Fruit fly (Drosophila melanogaster): ENCODE measurements around the gene Cph.
A peak's percentile ranks its signal among the peaks of the same experiment; 100 is the strongest.

Cph gene

DNA sequence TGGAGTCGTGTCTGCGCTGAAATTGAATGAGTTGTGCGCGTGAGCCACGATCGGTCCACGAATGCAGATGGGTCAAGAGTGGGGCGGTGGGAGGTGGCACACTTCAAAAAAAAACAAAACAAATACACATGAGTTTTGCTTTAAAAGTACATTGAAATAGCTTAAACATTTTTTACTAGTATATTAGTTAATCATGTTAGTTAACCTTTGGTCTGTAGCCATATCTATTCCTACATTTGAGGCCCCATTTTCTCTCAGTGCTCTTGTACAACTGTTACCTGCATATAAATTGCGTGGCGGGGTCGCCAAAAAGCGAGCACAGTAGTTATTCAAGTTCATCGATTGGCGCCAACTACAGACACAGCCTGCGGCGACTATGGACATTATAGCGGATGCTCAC, 41.8 kb downstream of the Cph start (continued):
- TF ChIP-seq dsx (GFP tag; optimal IDR thresholded peaks at IDR 0.05; ENCODE audit: poor library complexity, severe bottlenecking): peak; percentile 22
- TF ChIP-seq pdm3 (GFP tag; optimal IDR thresholded peaks at IDR 0.05): peak; percentile 57
- TF ChIP-seq CG9139 (GFP tag; optimal IDR thresholded peaks at IDR 0.05): no peak
- TF ChIP-seq CG4318 (GFP tag; optimal IDR thresholded peaks at IDR 0.05): peak; percentile 51
- TF ChIP-seq achi (GFP tag; optimal IDR thresholded peaks at IDR 0.05): peak; percentile 48
- TF ChIP-seq CG11294 (GFP tag; IDR thresholded peaks at IDR 0.05): no peak
- peak; percentile 37 for TF ChIP-seq Sox102F (GFP tag; optimal IDR thresholded peaks at IDR 0.05)
- TF ChIP-seq ss (GFP tag; optimal IDR thresholded peaks at IDR 0.05): peak; percentile 52 to 53
- TF ChIP-seq Smox (GFP tag; optimal IDR thresholded peaks at IDR 0.05): peak; percentile 49
- TF ChIP-seq vri (GFP tag; optimal IDR thresholded peaks at IDR 0.05): no peak
- peak; percentile 6 for TF ChIP-seq CG11902 (GFP tag; optimal IDR thresholded peaks at IDR 0.05)
- peak; percentile 62 for TF ChIP-seq CG15336 (GFP tag; IDR thresholded peaks at IDR 0.05)
- peak; percentile 28 for TF ChIP-seq CG8319 (GFP tag; optimal IDR thresholded peaks at IDR 0.05)
- no peak for TF ChIP-seq Hr38 (GFP tag; optimal IDR thresholded peaks at IDR 0.05)
- peak; percentile 40 for TF ChIP-seq CG6808 (GFP tag; optimal IDR thresholded peaks at IDR 0.05)

DNA sequence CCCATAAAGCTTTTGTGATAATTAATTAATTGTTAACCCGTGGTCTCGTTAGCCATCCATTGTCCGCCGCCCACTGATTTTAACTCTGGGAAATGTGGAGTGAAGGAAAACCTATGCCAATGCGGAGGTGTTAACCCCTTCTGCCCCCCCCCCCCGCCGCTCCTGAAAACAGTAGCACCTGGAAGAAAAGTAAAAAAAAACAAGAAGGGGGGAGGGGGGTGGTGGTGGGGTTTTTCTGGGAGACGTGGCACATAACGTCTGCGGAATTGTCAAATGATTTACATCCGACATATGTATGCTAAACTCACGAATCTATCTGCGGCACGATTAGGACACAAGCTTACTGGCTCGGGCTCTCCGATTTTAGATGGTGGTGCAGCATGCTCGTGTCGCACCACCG, 45.8 kb downstream of the Cph start:
- TF ChIP-seq CG15336 (GFP tag; IDR thresholded peaks at IDR 0.05) (no peak), Sox15 (GFP tag; optimal IDR thresholded peaks at IDR 0.05) (no peak), CG32006 (GFP tag; optimal IDR thresholded peaks at IDR 0.05) (no peak), CG11762 (GFP tag; optimal IDR thresholded peaks at IDR 0.05; ENCODE audit: insufficient read depth) (no peak), CG8119 (GFP tag; IDR thresholded peaks at IDR 0.05) (no peak), Eip78C (GFP tag) (no peak), Eip75B (GFP tag; optimal IDR thresholded peaks at IDR 0.05) (no peak), lz (GFP tag; optimal IDR thresholded peaks at IDR 0.05) (no peak), CG10631 (GFP tag; optimal IDR thresholded peaks at IDR 0.05) (no peak), CG31627 (GFP tag; optimal IDR thresholded peaks at IDR 0.05) (no peak), CG10669 (GFP tag; optimal IDR thresholded peaks at IDR 0.05) (no peak)

DNA sequence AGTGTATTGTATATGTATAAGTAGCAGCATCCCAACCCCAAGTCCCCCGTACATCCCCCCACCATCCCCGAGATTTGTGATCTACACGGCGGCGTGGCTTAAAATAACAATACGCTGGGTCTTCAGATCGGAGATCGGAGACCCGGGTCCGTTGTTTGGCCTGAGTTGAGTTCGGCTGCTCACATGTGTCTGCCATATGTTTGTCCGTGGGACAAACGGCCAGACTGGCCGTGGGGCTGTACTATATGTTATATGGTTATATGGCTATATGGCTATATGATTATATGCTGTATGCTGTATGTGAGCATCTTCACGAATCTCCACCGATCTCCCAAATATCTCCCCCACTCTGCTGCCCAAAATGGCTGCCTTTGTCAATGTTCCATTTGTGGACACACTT, 52.0 kb downstream of the Cph start:
- TF ChIP-seq CG11294 (GFP tag; IDR thresholded peaks at IDR 0.05) (no peak), CG8319 (GFP tag; optimal IDR thresholded peaks at IDR 0.05) (no peak), Ets21C (GFP tag; optimal IDR thresholded peaks at IDR 0.05) (no peak), CG3032 (tag; optimal IDR thresholded peaks at IDR 0.05) (no peak)

DNA sequence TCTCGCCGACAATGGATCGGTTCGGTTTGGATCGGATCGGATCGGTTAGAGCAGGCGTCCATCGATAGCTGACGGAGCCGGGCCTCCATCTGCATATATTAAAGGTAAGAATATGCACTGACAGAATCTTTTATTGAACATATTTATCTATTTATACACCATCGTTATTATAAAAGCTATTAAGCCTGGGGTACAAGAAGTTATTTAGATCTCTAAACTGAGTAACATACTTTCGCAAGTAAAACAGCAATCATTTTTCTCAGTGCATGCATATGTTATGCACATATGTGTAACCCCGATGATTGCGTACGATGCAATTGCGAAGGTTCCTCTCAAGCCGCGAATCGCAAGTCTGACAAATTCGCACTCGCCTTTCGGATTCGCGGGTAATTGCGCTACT, 55.5 kb downstream of the Cph start:
- TF ChIP-seq CG15336 (GFP tag; IDR thresholded peaks at IDR 0.05) (no peak), cyc (GFP tag; optimal IDR thresholded peaks at IDR 0.05) (peak; percentile 0), svp (GFP tag) (peak; percentile 77), Eip78C (GFP tag) (peak; percentile 67), dac (GFP tag; optimal IDR thresholded peaks at IDR 0.05) (no peak), Smox (GFP tag; optimal IDR thresholded peaks at IDR 0.05) (no peak), CG8632 (GFP tag; optimal IDR thresholded peaks at IDR 0.05) (peak; percentile 1), CG10631 (GFP tag; optimal IDR thresholded peaks at IDR 0.05) (peak; percentile 5), esn (GFP tag; optimal IDR thresholded peaks at IDR 0.05) (peak; percentile 6), CG10669 (GFP tag; optimal IDR thresholded peaks at IDR 0.05) (peak; percentile 8)

DNA sequence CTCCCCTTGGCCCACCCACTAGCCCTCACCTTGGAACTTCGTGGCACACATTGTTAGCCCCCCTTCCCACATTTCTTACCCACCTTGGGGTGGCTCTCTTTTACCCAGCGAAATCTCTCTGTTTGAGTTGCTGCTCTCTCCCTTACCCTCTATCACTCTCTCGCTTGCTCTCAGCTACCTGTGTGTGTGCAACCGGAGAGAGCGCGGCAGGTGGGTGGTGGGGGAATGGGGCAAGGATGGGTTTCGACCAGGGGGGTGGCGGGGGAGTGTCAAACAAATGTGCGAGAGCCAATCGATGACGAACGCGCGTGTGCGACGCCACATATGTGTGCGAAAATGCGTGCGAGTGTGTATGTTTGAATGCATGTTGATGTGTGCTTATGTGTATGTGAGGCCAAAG, 56.4 kb downstream of the Cph start:
- TF ChIP-seq vri (GFP tag; optimal IDR thresholded peaks at IDR 0.05) (no peak), fkh (GFP tag; optimal IDR thresholded peaks at IDR 0.05) (peak; percentile 7)

DNA sequence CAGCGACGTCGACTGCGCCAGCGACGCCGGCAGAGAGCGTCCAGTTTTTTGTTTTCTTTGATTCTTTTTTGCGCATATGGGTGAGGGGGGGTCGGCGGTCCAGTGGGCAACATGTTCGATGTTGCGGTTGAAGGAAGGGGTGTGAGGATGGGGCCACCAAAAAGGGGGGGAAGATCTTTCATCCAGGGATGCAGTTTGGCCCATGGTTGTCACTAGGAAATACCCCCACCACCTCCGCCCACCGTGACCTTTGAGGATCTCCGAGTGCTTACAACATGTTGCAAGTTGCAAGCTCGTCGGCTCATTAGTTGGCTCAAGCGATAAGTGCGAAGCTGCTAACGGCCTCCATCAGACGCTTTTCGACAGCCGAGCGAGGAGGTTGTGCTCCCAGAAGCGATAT, 57.3 kb downstream of the Cph start:
- TF ChIP-seq dsx (GFP tag; optimal IDR thresholded peaks at IDR 0.05; ENCODE audit: poor library complexity, severe bottlenecking) (peak; percentile 60), esn (GFP tag; optimal IDR thresholded peaks at IDR 0.05) (no peak), CG8319 (GFP tag; optimal IDR thresholded peaks at IDR 0.05) (no peak), Eip78C (GFP tag) (peak; percentile 75), vri (GFP tag; optimal IDR thresholded peaks at IDR 0.05) (no peak), fd59A (GFP tag; optimal IDR thresholded peaks at IDR 0.05) (no peak), spab (GFP tag; optimal IDR thresholded peaks at IDR 0.05) (no peak), svp (GFP tag) (peak; percentile 85), Hr38 (GFP tag; optimal IDR thresholded peaks at IDR 0.05) (no peak), CG10631 (GFP tag; optimal IDR thresholded peaks at IDR 0.05) (no peak), CG15336 (GFP tag; IDR thresholded peaks at IDR 0.05) (no peak), acj6 (GFP tag; optimal IDR thresholded peaks at IDR 0.05) (no peak), Smox (GFP tag; optimal IDR thresholded peaks at IDR 0.05) (no peak), CG3919 (GFP tag; optimal IDR thresholded peaks at IDR 0.05) (no peak), Eip75B (GFP tag; optimal IDR thresholded peaks at IDR 0.05) (peak; percentile 32), achi (GFP tag; optimal IDR thresholded peaks at IDR 0.05) (no peak), CG6792 (GFP tag; optimal IDR thresholded peaks at IDR 0.05) (no peak), CG11902 (GFP tag; optimal IDR thresholded peaks at IDR 0.05) (no peak), CG7368 (GFP tag; optimal IDR thresholded peaks at IDR 0.05) (no peak), CG11294 (GFP tag; IDR thresholded peaks at IDR 0.05) (no peak), CG34406 (GFP tag; optimal IDR thresholded peaks at IDR 0.05) (no peak), Hr39 (GFP tag; optimal IDR thresholded peaks at IDR 0.05) (no peak)
